Fruit fly (Drosophila melanogaster) whole organism, embryonic: Measurements from ENCODE around the gene CAHbeta.

Experiments
- BtbVII ChIP-seq: fragments of 200-800 bp; sonication (Bioruptor generic); optimal IDR thresholded peaks from 3 replicates; lab custom pipeline; 2017; ENCODE audit warnings: missing biosample characterization, mild to moderate bottlenecking, missing genetic modification characterization
- Bteb2 ChIP-seq: fragments of 200-800 bp; sonication (Bioruptor generic); optimal IDR thresholded peaks from 2 replicates; lab custom pipeline; 2016; ENCODE audit warnings: missing biosample characterization, missing genetic modification characterization
- CG10267 ChIP-seq: fragments of 200-800 bp; sonication (Bioruptor generic); optimal IDR thresholded peaks from 2 replicates; lab custom pipeline; 2018; ENCODE audit warnings: missing biosample characterization, mild to moderate bottlenecking, missing genetic modification characterization, moderate library complexity
- CG10321 ChIP-seq: fragments of 200-800 bp; sonication (Bioruptor generic); IDR thresholded peaks from 2 replicates; pipeline ENCODE4 v1.3.6; 2022; ENCODE audit warnings: missing biosample characterization, missing genetic modification characterization
- CG10959 ChIP-seq: fragments of 200-800 bp; sonication (Bioruptor generic); IDR thresholded peaks from 2 replicates; pipeline ENCODE4 v1.3.6; 2022; ENCODE audit warnings: missing biosample characterization, missing genetic modification characterization
- CG11085 ChIP-seq: fragments of 200-800 bp; sonication (Bioruptor generic); IDR thresholded peaks from 2 replicates; pipeline ENCODE4 v1.3.6; 2022; ENCODE audit warnings: missing biosample characterization, missing genetic modification characterization
- CG11456 ChIP-seq: fragments of 200-800 bp; sonication (Bioruptor generic); IDR thresholded peaks from 3 replicates; pipeline ENCODE4 v1.3.6; 2022; ENCODE audit warnings: missing biosample characterization, missing genetic modification characterization
- CG11723 ChIP-seq: fragments of 200-800 bp; sonication (Bioruptor generic); optimal IDR thresholded peaks from 2 replicates; lab custom pipeline; 2017; ENCODE audit warnings: missing biosample characterization, mild to moderate bottlenecking, missing genetic modification characterization
- CG14441 ChIP-seq: fragments of 200-800 bp; sonication (Bioruptor generic); IDR thresholded peaks from 2 replicates; pipeline ENCODE4 v1.3.6; 2022; ENCODE audit warnings: missing biosample characterization, missing genetic modification characterization
- CG14965 ChIP-seq: fragments of 200-800 bp; sonication (Bioruptor generic); optimal IDR thresholded peaks from 2 replicates; lab custom pipeline; 2016; ENCODE audit warnings: missing biosample characterization, missing genetic modification characterization, borderline replicate concordance
- CG1832 ChIP-seq: fragments of 200-800 bp; sonication (Bioruptor generic); optimal IDR thresholded peaks from 2 replicates; lab custom pipeline; 2017; ENCODE audit warnings: missing biosample characterization, mild to moderate bottlenecking, missing genetic modification characterization, inconsistent platforms
- CG2129 ChIP-seq: fragments of 200-800 bp; sonication (Bioruptor generic); IDR thresholded peaks from 2 replicates; pipeline ENCODE4 v1.3.6; 2022; ENCODE audit warnings: missing biosample characterization, missing genetic modification characterization; ENCODE audit not compliant: partially characterized antibody
- CG2199 ChIP-seq: fragments of 200-800 bp; sonication (Bioruptor generic); IDR thresholded peaks from 3 replicates; pipeline ENCODE4 v1.3.6; 2022; ENCODE audit warnings: missing biosample characterization, missing genetic modification characterization
- CG34224 ChIP-seq: fragments of 200-800 bp; sonication (Bioruptor generic); IDR thresholded peaks from 3 replicates; pipeline ENCODE4 v1.3.6; 2022; ENCODE audit warnings: missing biosample characterization, missing genetic modification characterization; ENCODE audit not compliant: partially characterized antibody
- CG34376 ChIP-seq: fragments of 200-800 bp; sonication (Bioruptor generic); optimal IDR thresholded peaks from 2 replicates; lab custom pipeline; 2018; ENCODE audit warnings: missing biosample characterization, mild to moderate bottlenecking, missing genetic modification characterization
- CG3726 ChIP-seq: fragments of 200-800 bp; sonication (Bioruptor generic); IDR thresholded peaks from 3 replicates; pipeline ENCODE4, ENCODE4 v1.3.6; 2022; ENCODE audit warnings: missing biosample characterization, missing genetic modification characterization
- CG5180 ChIP-seq: fragments of 200-800 bp; sonication (Bioruptor generic); optimal IDR thresholded peaks from 3 replicates; lab custom pipeline; 2017; ENCODE audit warnings: missing biosample characterization, missing genetic modification characterization, mild to moderate bottlenecking, moderate library complexity, missing genetic modification reagents
- CG5245 ChIP-seq: fragments of 200-800 bp; sonication (Bioruptor generic); optimal IDR thresholded peaks from 3 replicates; lab custom pipeline; 2016; ENCODE audit warnings: missing biosample characterization, missing genetic modification characterization
- D ChIP-seq, 2 experiments: fragments of 200-800 bp in 1 of 2; fragments of >200 bp in 1 of 2; sonication (Bioruptor generic) in 1 of 2; optimal IDR thresholded peaks; 2 replicates in 1 of 2; 3 replicates in 1 of 2; lab custom pipeline; 2017; ENCODE audit warnings: mild to moderate bottlenecking in 1 of 2, missing biosample characterization in 1 of 2, missing genetic modification characterization in 1 of 2, missing genetic modification reagents in 1 of 2
- Doc2 ChIP-seq: fragments of 200-800 bp; sonication (Bioruptor generic); IDR thresholded peaks from 2 replicates; pipeline ENCODE4 v1.3.6; 2022; ENCODE audit warnings: missing biosample characterization, missing genetic modification characterization
- Ets97D ChIP-seq: fragments of 200-800 bp; sonication (Bioruptor generic); optimal IDR thresholded peaks from 3 replicates; lab custom pipeline; 2016; ENCODE audit warnings: missing biosample characterization, missing genetic modification characterization
- Gug ChIP-seq: fragments of 200-800 bp; sonication (Bioruptor generic); IDR thresholded peaks from 4 replicates; pipeline ENCODE4 v1.3.6; 2022; ENCODE audit warnings: missing biosample characterization, missing genetic modification characterization
- HHEX ChIP-seq: fragments of 200-800 bp; sonication (Bioruptor generic); optimal IDR thresholded peaks from 3 replicates; lab custom pipeline; 2017; ENCODE audit warnings: missing biosample characterization, mild to moderate bottlenecking, missing genetic modification characterization, missing genetic modification reagents
- HLH54F ChIP-seq: fragments of 200-800 bp; sonication (Bioruptor generic); optimal IDR thresholded peaks from 3 replicates; lab custom pipeline; 2016; ENCODE audit warnings: missing biosample characterization, missing genetic modification characterization
- Hey ChIP-seq: fragments of 200-800 bp; sonication (Bioruptor generic); optimal IDR thresholded peaks from 3 replicates; lab custom pipeline; 2018; ENCODE audit warnings: missing biosample characterization, mild to moderate bottlenecking, missing genetic modification characterization
- Hmx ChIP-seq: fragments of 200-800 bp; sonication (Bioruptor generic); optimal IDR thresholded peaks from 2 replicates; lab custom pipeline; 2016; ENCODE audit warnings: missing biosample characterization, missing genetic modification characterization
- Kr ChIP-seq: fragments of 200-800 bp; sonication (Bioruptor generic); optimal IDR thresholded peaks from 2 replicates; lab custom pipeline; 2017; ENCODE audit warnings: missing biosample characterization, mild to moderate bottlenecking, missing genetic modification characterization
- MTF-1 ChIP-seq: fragments of 200-800 bp; sonication (Bioruptor generic); optimal IDR thresholded peaks from 2 replicates; lab custom pipeline; 2018; ENCODE audit warnings: missing biosample characterization, mild to moderate bottlenecking, missing genetic modification characterization, borderline replicate concordance
- NfI ChIP-seq: fragments of 200-800 bp; sonication (Bioruptor generic); optimal IDR thresholded peaks from 3 replicates; lab custom pipeline; 2018; ENCODE audit warnings: missing biosample characterization, mild to moderate bottlenecking, missing genetic modification characterization, moderate library complexity
- Rx ChIP-seq: fragments of 200-800 bp; sonication (Bioruptor generic); IDR thresholded peaks from 2 replicates; pipeline ENCODE4 v1.3.6; 2022; ENCODE audit warnings: missing biosample characterization, missing genetic modification characterization
- Scr ChIP-seq: fragments of 200-800 bp; sonication (Bioruptor generic); IDR thresholded peaks from 2 replicates; pipeline ENCODE4 v1.3.6; 2022; ENCODE audit warnings: missing biosample characterization, missing genetic modification characterization; ENCODE audit not compliant: partially characterized antibody
- Xrp1 ChIP-seq: fragments of 200-800 bp; sonication (Bioruptor generic); IDR thresholded peaks from 2 replicates; pipeline ENCODE4 v1.3.6; 2022; ENCODE audit warnings: missing biosample characterization, missing genetic modification characterization
- YL-1 ChIP-seq: fragments of 200-800 bp; sonication (Bioruptor generic); optimal IDR thresholded peaks from 3 replicates; lab custom pipeline; 2017; ENCODE audit warnings: missing biosample characterization, mild to moderate bottlenecking, missing genetic modification characterization
- bigmax ChIP-seq: fragments of 200-800 bp; sonication (Bioruptor generic); optimal IDR thresholded peaks from 2 replicates; lab custom pipeline; 2018; ENCODE audit warnings: missing biosample characterization, mild to moderate bottlenecking, missing genetic modification characterization
- corto ChIP-seq: fragments of 200-800 bp; sonication (Bioruptor generic); optimal IDR thresholded peaks from 2 replicates; lab custom pipeline; 2016; ENCODE audit warnings: missing biosample characterization, mild to moderate bottlenecking, missing genetic modification characterization, moderate library complexity
- dysf ChIP-seq: fragments of 200-800 bp; sonication (Bioruptor generic); IDR thresholded peaks from 3 replicates; pipeline ENCODE4 v1.3.6; 2022; ENCODE audit warnings: missing biosample characterization, missing genetic modification characterization
- fd3F ChIP-seq: fragments of 200-800 bp; sonication (Bioruptor generic); optimal IDR thresholded peaks from 2 replicates; lab custom pipeline; 2018; ENCODE audit warnings: missing biosample characterization, mild to moderate bottlenecking, missing genetic modification characterization, moderate library complexity
- fu2 ChIP-seq: fragments of 200-800 bp; sonication (Bioruptor generic); optimal IDR thresholded peaks from 2 replicates; lab custom pipeline; 2016; ENCODE audit warnings: missing biosample characterization, missing genetic modification characterization
- grau ChIP-seq: fragments of 200-800 bp; optimal IDR thresholded peaks from 3 replicates; lab custom pipeline; 2019; ENCODE audit warnings: missing biosample characterization, mild to moderate bottlenecking, missing genetic modification characterization, moderate library complexity
- jumu ChIP-seq: fragments of 200-800 bp; sonication (Bioruptor generic); optimal IDR thresholded peaks from 3 replicates; lab custom pipeline; 2016; ENCODE audit warnings: missing biosample characterization, missing genetic modification characterization
- kah ChIP-seq: fragments of 200-800 bp; sonication (Bioruptor generic); optimal IDR thresholded peaks from 2 replicates; lab custom pipeline; 2018; ENCODE audit warnings: missing biosample characterization, mild to moderate bottlenecking, missing genetic modification characterization
- nerfin-1 ChIP-seq: fragments of 200-800 bp; sonication (Bioruptor generic); optimal IDR thresholded peaks from 3 replicates; lab custom pipeline; 2019; ENCODE audit warnings: missing biosample characterization, mild to moderate bottlenecking, missing genetic modification characterization, moderate library complexity
- repo ChIP-seq: fragments of 200-800 bp; sonication (Bioruptor generic); optimal IDR thresholded peaks from 2 replicates; lab custom pipeline; 2016; ENCODE audit warnings: missing biosample characterization, missing genetic modification characterization
- sima ChIP-seq: fragments of 200-800 bp; sonication (Bioruptor generic); optimal IDR thresholded peaks from 2 replicates; lab custom pipeline; 2016; ENCODE audit warnings: missing biosample characterization, missing genetic modification characterization
- slou ChIP-seq: fragments of 200-800 bp; sonication (Bioruptor generic); optimal IDR thresholded peaks from 3 replicates; lab custom pipeline; 2016; ENCODE audit warnings: missing biosample characterization, missing genetic modification characterization
- sug ChIP-seq: fragments of 200-800 bp; optimal IDR thresholded peaks from 2 replicates; lab custom pipeline; 2019; ENCODE audit warnings: missing biosample characterization, mild to moderate bottlenecking, missing genetic modification characterization, moderate library complexity
- ttk ChIP-seq: fragments of 200-800 bp; sonication (Bioruptor generic); IDR thresholded peaks from 2 replicates; pipeline ENCODE4 v2.1.2; 2022; ENCODE audit warnings: missing biosample characterization, missing genetic modification characterization
- tup ChIP-seq: fragments of 200-800 bp; sonication (Bioruptor generic); optimal IDR thresholded peaks from 2 replicates; lab custom pipeline; 2016; ENCODE audit warnings: missing biosample characterization, mild to moderate bottlenecking, missing genetic modification characterization, moderate library complexity
- twi ChIP-seq: fragments of 200-800 bp; optimal IDR thresholded peaks from 2 replicates; lab custom pipeline; 2019; ENCODE audit warnings: missing biosample characterization, mild to moderate bottlenecking, missing genetic modification characterization, moderate library complexity
- unpg ChIP-seq: fragments of 200-800 bp; sonication (Bioruptor generic); optimal IDR thresholded peaks from 3 replicates; lab custom pipeline; 2018; ENCODE audit warnings: missing biosample characterization, mild to moderate bottlenecking, missing genetic modification characterization, moderate library complexity
- yki ChIP-seq: fragments of >200 bp; optimal IDR thresholded peaks from 3 replicates; lab custom pipeline; 2018

CAHbeta gene

dm6 chr3R:8980776-8981165 lies at the start of gene CAHbeta (continued):
- TF ChIP-seq twi (tag; lab: Kevin White, UChicago) = no peak
- no peak for TF ChIP-seq repo (GFP tag; lab: Kevin White, UChicago)
- no peak for TF ChIP-seq CG5245
- TF ChIP-seq HHEX = no peak
- no peak for TF ChIP-seq CG11723 (GFP tag; lab: Kevin White, UChicago)
- TF ChIP-seq yki (lab: Kevin White, UChicago) = no peak
- TF ChIP-seq BtbVII (GFP tag; lab: Kevin White, UChicago) = peak; percentile 40
- no peak for TF ChIP-seq CG11456 (GFP tag; lab: Robert Waterston, UW)
- no peak for TF ChIP-seq Rx (GFP tag; lab: Robert Waterston, UW)
- no peak for TF ChIP-seq Kr (GFP tag; lab: Kevin White, UChicago)
- TF ChIP-seq Scr (GFP tag; lab: Robert Waterston, UW) = no peak
- TF ChIP-seq CG11085 (GFP tag; lab: Robert Waterston, UW) = no peak
- TF ChIP-seq sima (GFP tag; lab: Kevin White, UChicago) = no peak
- no peak for TF ChIP-seq unpg (GFP tag; lab: Kevin White, UChicago)
- TF ChIP-seq ttk (GFP tag; lab: Robert Waterston, UW) = no peak
- TF ChIP-seq sug (tag; lab: Kevin White, UChicago) = peak; percentile 61
- no peak for TF ChIP-seq fd3F (GFP tag; lab: Kevin White, UChicago)
- TF ChIP-seq Hmx (GFP tag; lab: Kevin White, UChicago) = no peak
- TF ChIP-seq CG3726 (GFP tag; lab: Robert Waterston, UW) = no peak
- no peak for TF ChIP-seq jumu (GFP tag; lab: Kevin White, UChicago)
- no peak for TF ChIP-seq fu2 (GFP tag; lab: Kevin White, UChicago)
- no peak for TF ChIP-seq YL-1 (GFP tag; lab: Kevin White, UChicago)
- no peak for TF ChIP-seq MTF-1 (GFP tag; lab: Kevin White, UChicago)
- no peak for TF ChIP-seq corto (GFP tag; lab: Kevin White, UChicago)
- peak; percentile 81 for TF ChIP-seq CG34376 (GFP tag; lab: Kevin White, UChicago)
- TF ChIP-seq tup (GFP tag; lab: Kevin White, UChicago) = no peak
- no peak for TF ChIP-seq Gug (GFP tag; lab: Robert Waterston, UW)
- no peak for TF ChIP-seq CG10321 (GFP tag; lab: Robert Waterston, UW)
- no peak for TF ChIP-seq CG10959 (GFP tag; lab: Robert Waterston, UW)
- no peak for TF ChIP-seq D (optimal IDR thresholded peaks at IDR 0.05; lab: Kevin White, UChicago)
- TF ChIP-seq D (GFP tag; optimal IDR thresholded peaks at IDR 0.05; lab: Kevin White, UChicago) = no peak
- TF ChIP-seq CG2129 = no peak
- TF ChIP-seq grau (tag; lab: Kevin White, UChicago) = no peak
- no peak for TF ChIP-seq Hey (tag; lab: Kevin White, UChicago)
- no peak for TF ChIP-seq CG10267
- no peak; the same call in 1 of the 2 replicates for TF ChIP-seq CG14441 (GFP tag; lab: Robert Waterston, UW)
- TF ChIP-seq CG2199 (GFP tag; lab: Robert Waterston, UW) = 0 out of 3 replicates have a peak, but pooled peaks have one; percentile 2
- TF ChIP-seq CG34224 (GFP tag; lab: Robert Waterston, UW) = peak; percentile 21; the same call in 1 of the 3 replicates
- no peak for TF ChIP-seq CG1832 (GFP tag; lab: Kevin White, UChicago)
- TF ChIP-seq NfI (GFP tag; lab: Kevin White, UChicago) = no peak
- TF ChIP-seq Doc2 (GFP tag; lab: Robert Waterston, UW) = no peak
- TF ChIP-seq HLH54F (GFP tag; lab: Kevin White, UChicago) = no peak
- no peak for TF ChIP-seq Xrp1 (GFP tag; lab: Robert Waterston, UW)
- TF ChIP-seq nerfin-1 (tag; lab: Kevin White, UChicago) = no peak
- TF ChIP-seq slou = no peak
- no peak for TF ChIP-seq Ets97D
- TF ChIP-seq bigmax (GFP tag; lab: Kevin White, UChicago) = no peak
- TF ChIP-seq Bteb2 = no peak
- peak; percentile 27 for TF ChIP-seq kah
- TF ChIP-seq CG14965 (GFP tag; lab: Kevin White, UChicago) = no peak
- TF ChIP-seq dysf (GFP tag; lab: Robert Waterston, UW) = no peak
- TF ChIP-seq CG5180 (GFP tag; lab: Kevin White, UChicago) = no peak
